Fruit fly (Drosophila melanogaster): Measurements from ENCODE around the gene CG9368.

DNA sequence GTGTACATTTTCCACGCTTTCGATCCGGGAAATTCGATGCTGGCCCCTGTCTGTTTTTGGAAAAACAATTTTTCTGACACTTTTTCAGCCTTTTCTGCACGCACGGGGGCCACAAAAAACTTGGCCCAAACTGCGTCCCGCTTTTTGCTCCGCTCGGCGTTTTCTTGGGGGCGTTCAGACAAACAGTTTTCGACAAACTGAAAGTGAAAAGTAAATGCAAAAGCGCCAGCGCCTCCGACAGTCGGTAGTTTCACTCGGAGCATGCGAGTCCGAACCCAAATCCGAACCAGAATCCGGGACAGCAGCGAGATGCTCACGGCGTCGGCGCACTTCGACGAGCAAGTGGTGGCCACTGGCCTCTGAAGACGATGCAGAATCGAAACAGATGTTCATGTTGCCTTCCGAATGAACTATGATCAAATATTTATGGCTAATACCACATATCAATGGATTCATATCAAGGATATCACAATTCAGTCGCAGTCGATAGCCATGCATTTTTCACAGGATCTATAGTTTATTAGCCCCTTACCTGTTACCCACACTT lies 17.0 kb upstream of the CG9368 start, which contains the start of gene Shal:
- TF ChIP-seq insv (optimal IDR thresholded peaks at IDR 0.05) (no peak), h (optimal IDR thresholded peaks at IDR 0.05) (no peak), ttk (optimal IDR thresholded peaks at IDR 0.05) (no peak), psq (optimal IDR thresholded peaks at IDR 0.05) (no peak)

All from Kc167 (cell line).